Fruit fly (Drosophila melanogaster) whole organism, embryonic: ENCODE results near the gene CG15170.

Experiments
- ATbp ChIP-seq: fragments of 200-800 bp; sonication (Bioruptor generic); optimal IDR thresholded peaks from 2 replicates; lab custom pipeline; 2017; ENCODE audit warnings: missing biosample characterization, mild to moderate bottlenecking, missing genetic modification characterization, missing genetic modification reagents
- CG10267 ChIP-seq: fragments of 200-800 bp; sonication (Bioruptor generic); optimal IDR thresholded peaks from 2 replicates; lab custom pipeline; 2018; ENCODE audit warnings: missing biosample characterization, mild to moderate bottlenecking, missing genetic modification characterization, moderate library complexity
- CG11504 ChIP-seq: fragments of 200-800 bp; sonication (Bioruptor generic); optimal IDR thresholded peaks from 3 replicates; lab custom pipeline; 2019; ENCODE audit warnings: missing biosample characterization, mild to moderate bottlenecking, missing genetic modification characterization, moderate library complexity
- CG13775 ChIP-seq: fragments of 200-800 bp; sonication (Bioruptor generic); optimal IDR thresholded peaks from 3 replicates; lab custom pipeline; 2017; ENCODE audit warnings: missing biosample characterization, mild to moderate bottlenecking, missing genetic modification characterization
- CG13894 ChIP-seq: fragments of 200-800 bp; sonication (Bioruptor generic); optimal IDR thresholded peaks from 3 replicates; lab custom pipeline; 2018; ENCODE audit warnings: missing biosample characterization, mild to moderate bottlenecking, missing genetic modification characterization, moderate library complexity
- CG14014 ChIP-seq: fragments of 200-800 bp; sonication (Bioruptor generic); IDR thresholded peaks from 2 replicates; pipeline ENCODE4 v1.3.6; 2022; ENCODE audit warnings: missing biosample characterization, missing genetic modification characterization
- CG15514 ChIP-seq: fragments of 200-800 bp; sonication (Bioruptor generic); optimal IDR thresholded peaks from 3 replicates; lab custom pipeline; 2017; ENCODE audit warnings: missing biosample characterization, missing genetic modification characterization, mild to moderate bottlenecking, moderate library complexity, missing genetic modification reagents
- CG17802 ChIP-seq: fragments of 200-800 bp; sonication (Bioruptor generic); optimal IDR thresholded peaks from 2 replicates; lab custom pipeline; 2018; ENCODE audit warnings: missing biosample characterization, mild to moderate bottlenecking, missing genetic modification characterization, moderate library complexity
- CG18011 ChIP-seq: fragments of 200-800 bp; sonication (Bioruptor generic); optimal IDR thresholded peaks from 2 replicates; lab custom pipeline; 2017; ENCODE audit warnings: missing biosample characterization, missing genetic modification characterization, mild to moderate bottlenecking, moderate library complexity, missing genotype
- CG1832 ChIP-seq: fragments of 200-800 bp; sonication (Bioruptor generic); optimal IDR thresholded peaks from 2 replicates; lab custom pipeline; 2017; ENCODE audit warnings: missing biosample characterization, mild to moderate bottlenecking, missing genetic modification characterization, inconsistent platforms
- CG33213 ChIP-seq: fragments of 200-800 bp; sonication (Bioruptor generic); optimal IDR thresholded peaks from 3 replicates; lab custom pipeline; 2016; ENCODE audit warnings: missing biosample characterization, missing genetic modification characterization
- CG4854 ChIP-seq: fragments of 200-800 bp; sonication (Bioruptor generic); optimal IDR thresholded peaks from 2 replicates; lab custom pipeline; 2016; ENCODE audit warnings: missing biosample characterization, missing genetic modification characterization, inconsistent platforms
- CG6654 ChIP-seq: fragments of 200-800 bp; sonication (Bioruptor generic); optimal IDR thresholded peaks from 2 replicates; lab custom pipeline; 2017; ENCODE audit warnings: missing biosample characterization, mild to moderate bottlenecking, missing genetic modification characterization
- CG7987 ChIP-seq: fragments of 200-800 bp; sonication (Bioruptor generic); optimal IDR thresholded peaks from 2 replicates; lab custom pipeline; 2018; ENCODE audit warnings: missing biosample characterization, mild to moderate bottlenecking, missing genetic modification characterization, moderate library complexity
- CG9609 ChIP-seq: fragments of 200-800 bp; sonication (Bioruptor generic); optimal IDR thresholded peaks from 3 replicates; lab custom pipeline; 2016; ENCODE audit warnings: missing biosample characterization, missing genetic modification characterization
- Dbx ChIP-seq: fragments of 200-800 bp; sonication (Bioruptor generic); IDR thresholded peaks from 3 replicates; pipeline ENCODE4 v1.3.6; 2022; ENCODE audit warnings: missing biosample characterization, missing genetic modification characterization
- Fer1 ChIP-seq: fragments of 200-800 bp; sonication (Bioruptor generic); optimal IDR thresholded peaks from 2 replicates; lab custom pipeline; 2017; ENCODE audit warnings: missing biosample characterization, mild to moderate bottlenecking, missing genetic modification characterization
- HHEX ChIP-seq: fragments of 200-800 bp; sonication (Bioruptor generic); optimal IDR thresholded peaks from 3 replicates; lab custom pipeline; 2017; ENCODE audit warnings: missing biosample characterization, mild to moderate bottlenecking, missing genetic modification characterization, missing genetic modification reagents
- HLHmδ ChIP-seq: fragments of 200-800 bp; sonication (Bioruptor generic); optimal IDR thresholded peaks from 2 replicates; lab custom pipeline; 2018; ENCODE audit warnings: missing biosample characterization, mild to moderate bottlenecking, missing genetic modification characterization, moderate library complexity
- Hr78 ChIP-seq, 2 experiments: fragments of 200-800 bp in 1 of 2; fragments of >200 bp in 1 of 2; sonication (Bioruptor generic) in 1 of 2; optimal IDR thresholded peaks; 2 replicates each; lab custom pipeline; 2017 to 2019; ENCODE audit warnings: missing biosample characterization in 2 of 2, missing genetic modification characterization in 2 of 2, mild to moderate bottlenecking in 1 of 2, moderate library complexity in 1 of 2
- Med ChIP-seq: fragments of 200-800 bp; sonication (Bioruptor generic); peaks from one replicate; lab custom pipeline; 2016; ENCODE audit warnings: missing biosample characterization, missing genetic modification characterization, mild to moderate bottlenecking, inconsistent platforms, moderate library complexity
- Nf-YC ChIP-seq: fragments of 200-800 bp; optimal IDR thresholded peaks from 3 replicates; lab custom pipeline; 2019; ENCODE audit warnings: missing biosample characterization, mild to moderate bottlenecking, missing genetic modification characterization, moderate library complexity
- NfI ChIP-seq: fragments of 200-800 bp; sonication (Bioruptor generic); optimal IDR thresholded peaks from 3 replicates; lab custom pipeline; 2018; ENCODE audit warnings: missing biosample characterization, mild to moderate bottlenecking, missing genetic modification characterization, moderate library complexity
- Sin3A ChIP-seq: fragments of >200 bp; optimal IDR thresholded peaks from 2 replicates; lab custom pipeline; 2018
- Sry-β ChIP-seq: fragments of 200-800 bp; sonication (Bioruptor generic); optimal IDR thresholded peaks from 2 replicates; lab custom pipeline; 2018; ENCODE audit warnings: missing biosample characterization, mild to moderate bottlenecking, missing genetic modification characterization, moderate library complexity
- Stat92E ChIP-seq, 3 experiments: fragments of >200 bp in 2 of 3; fragments of 200-800 bp in 1 of 3; sonication (Bioruptor generic) in 1 of 3; optimal IDR thresholded peaks; 2 replicates each; lab custom pipeline; 2017 to 2019; ENCODE audit warnings: missing biosample characterization in 3 of 3, missing genetic modification characterization in 3 of 3, mild to moderate bottlenecking in 1 of 3, moderate library complexity in 1 of 3
- ac ChIP-seq: fragments of 200-800 bp; sonication (Bioruptor generic); optimal IDR thresholded peaks from 3 replicates; lab custom pipeline; 2017; ENCODE audit warnings: missing biosample characterization, mild to moderate bottlenecking, missing genetic modification characterization
- al ChIP-seq: fragments of 200-800 bp; sonication (Bioruptor generic); IDR thresholded peaks from 2 replicates; pipeline ENCODE4 v1.3.6; 2022; ENCODE audit warnings: missing biosample characterization, missing genetic modification characterization
- ash1 ChIP-seq: fragments of 200-800 bp; sonication (Bioruptor generic); optimal IDR thresholded peaks from 2 replicates; lab custom pipeline; 2018; ENCODE audit warnings: missing biosample characterization, mild to moderate bottlenecking, missing genetic modification characterization
- bigmax ChIP-seq: fragments of 200-800 bp; sonication (Bioruptor generic); optimal IDR thresholded peaks from 2 replicates; lab custom pipeline; 2018; ENCODE audit warnings: missing biosample characterization, mild to moderate bottlenecking, missing genetic modification characterization
- chn ChIP-seq: fragments of 200-800 bp; sonication (Bioruptor generic); optimal IDR thresholded peaks from 2 replicates; lab custom pipeline; 2016; ENCODE audit warnings: missing biosample characterization, missing genetic modification characterization
- dmrt11E ChIP-seq: fragments of 200-800 bp; sonication (Bioruptor generic); optimal IDR thresholded peaks from 3 replicates; lab custom pipeline; 2018; ENCODE audit warnings: missing biosample characterization, mild to moderate bottlenecking, missing genetic modification characterization, moderate library complexity
- dmrt99B ChIP-seq: fragments of 200-800 bp; sonication (Bioruptor generic); optimal IDR thresholded peaks from 2 replicates; lab custom pipeline; 2018; ENCODE audit warnings: missing biosample characterization, mild to moderate bottlenecking, missing genetic modification characterization, moderate library complexity
- fd64A ChIP-seq: fragments of 200-800 bp; sonication (Bioruptor generic); optimal IDR thresholded peaks from 3 replicates; lab custom pipeline; 2018; ENCODE audit warnings: missing biosample characterization, mild to moderate bottlenecking, missing genetic modification characterization
- fru ChIP-seq: fragments of >200 bp; optimal IDR thresholded peaks from 2 replicates; lab custom pipeline; 2017
- insv ChIP-seq, 2 experiments: fragments of 200-800 bp; sonication (Bioruptor generic); optimal IDR thresholded peaks; 3 replicates each; lab custom pipeline; 2016 to 2018; ENCODE audit warnings: missing biosample characterization in 2 of 2, missing genetic modification characterization in 2 of 2
- nau ChIP-seq: fragments of 200-800 bp; sonication (Bioruptor generic); optimal IDR thresholded peaks from 3 replicates; lab custom pipeline; 2017; ENCODE audit warnings: missing biosample characterization, mild to moderate bottlenecking, missing genetic modification characterization, missing genetic modification reagents
- nerfin-1 ChIP-seq: fragments of 200-800 bp; sonication (Bioruptor generic); optimal IDR thresholded peaks from 3 replicates; lab custom pipeline; 2019; ENCODE audit warnings: missing biosample characterization, mild to moderate bottlenecking, missing genetic modification characterization, moderate library complexity
- nmo ChIP-seq: fragments of 200-800 bp; sonication (Bioruptor generic); optimal IDR thresholded peaks from 2 replicates; lab custom pipeline; 2018; ENCODE audit warnings: missing biosample characterization, mild to moderate bottlenecking, missing genetic modification characterization, moderate library complexity
- nom ChIP-seq: fragments of 200-800 bp; sonication (Bioruptor generic); optimal IDR thresholded peaks from 2 replicates; lab custom pipeline; 2017; ENCODE audit warnings: missing biosample characterization, missing genetic modification characterization, mild to moderate bottlenecking, moderate library complexity, missing genetic modification reagents
- oc ChIP-seq: fragments of 200-800 bp; sonication (Bioruptor generic); optimal IDR thresholded peaks from 2 replicates; lab custom pipeline; 2018; ENCODE audit warnings: missing biosample characterization, mild to moderate bottlenecking, missing genetic modification characterization, moderate library complexity
- pfk ChIP-seq: fragments of 200-800 bp; sonication (Bioruptor generic); optimal IDR thresholded peaks from 2 replicates; lab custom pipeline; 2018; ENCODE audit warnings: missing biosample characterization, mild to moderate bottlenecking, missing genetic modification characterization, moderate library complexity
- sug ChIP-seq: fragments of 200-800 bp; optimal IDR thresholded peaks from 2 replicates; lab custom pipeline; 2019; ENCODE audit warnings: missing biosample characterization, mild to moderate bottlenecking, missing genetic modification characterization, moderate library complexity

CG15170 gene

dm6 chr2L:18944175-18945012 lies 45.6 kb downstream of the CG15170 start (continued):
- TF ChIP-seq CG7987 (GFP tag; lab: Kevin White, UChicago) (peak; percentile 27), ATbp (GFP tag; lab: Kevin White, UChicago) (no peak), fru (no peak), Sin3A (lab: Kevin White, UChicago) (peak; percentile 36), CG11504 (peak; percentile 27), dmrt11E (peak; percentile 8), CG13775 (GFP tag; lab: Kevin White, UChicago) (no peak), nerfin-1 (tag; lab: Kevin White, UChicago) (peak; percentile 9), insv (GFP tag; optimal IDR thresholded peaks at IDR 0.05; lab: Kevin White, UChicago) (peak in 1 of 2 experiments; percentile 75), CG33213 (GFP tag; lab: Kevin White, UChicago) (peak; percentile 79), Sry-β (GFP tag; lab: Kevin White, UChicago) (no peak), CG13894 (peak; percentile 88), HLHmδ (GFP tag; lab: Kevin White, UChicago) (peak; percentile 80), ash1 (GFP tag; lab: Kevin White, UChicago) (peak; percentile 43), ac (no peak), CG1832 (GFP tag; lab: Kevin White, UChicago) (peak; percentile 98), Stat92E (GFP tag; optimal IDR thresholded peaks at IDR 0.05; lab: Kevin White, UChicago) (peak in 1 of 3 experiments; percentile 27), sug (tag; lab: Kevin White, UChicago) (peak; percentile 48), Hr78 (GFP tag; optimal IDR thresholded peaks at IDR 0.05; lab: Kevin White, UChicago) (peak in 1 of 2 experiments; percentile 85), dmrt99B (peak; percentile 38), Nf-YC (tag; lab: Kevin White, UChicago) (peak; percentile 71), fd64A (GFP tag; lab: Kevin White, UChicago) (peak; percentile 43), bigmax (GFP tag; lab: Kevin White, UChicago) (peak; percentile 42), CG15514 (GFP tag; lab: Kevin White, UChicago) (peak; percentile 92), pfk (GFP tag; lab: Kevin White, UChicago) (peak; percentile 93), nom (GFP tag; lab: Kevin White, UChicago) (peak; percentile 45), CG14014 (GFP tag; lab: Robert Waterston, UW) (no peak), CG4854 (GFP tag; lab: Kevin White, UChicago) (no peak), Med (GFP tag; lab: Kevin White, UChicago) (peak; percentile 84), CG9609 (GFP tag; lab: Kevin White, UChicago) (no peak), Dbx (GFP tag; lab: Robert Waterston, UW) (no peak), HHEX (GFP tag; lab: Kevin White, UChicago) (peak; percentile 3), CG10267 (tag; lab: Kevin White, UChicago) (peak; percentile 15), chn (no peak), CG17802 (tag; lab: Kevin White, UChicago) (no peak), CG6654 (GFP tag; lab: Kevin White, UChicago) (no peak), oc (peak; percentile 65), NfI (GFP tag; lab: Kevin White, UChicago) (peak; percentile 23), nmo (GFP tag; lab: Kevin White, UChicago) (peak; percentile 0), Fer1 (peak; percentile 48), al (GFP tag; lab: Robert Waterston, UW) (no peak), CG18011 (GFP tag; lab: Kevin White, UChicago) (no peak), nau (GFP tag; lab: Kevin White, UChicago) (peak; percentile 56)
- TF ChIP-seq, all 482 proteins: peak for 100
